Fruit fly (Drosophila melanogaster) whole organism, prepupa: ENCODE measurements around the gene NimB2.

Source experiments
- CG11902 ChIP-seq: fragments of 200-800 bp; sonication (Bioruptor generic); optimal IDR thresholded peaks from 3 replicates; lab custom pipeline; 2016; ENCODE audit warnings: missing biosample characterization, missing genetic modification characterization
- CG4318 ChIP-seq: fragments of 200-800 bp; sonication (Bioruptor generic); optimal IDR thresholded peaks from 3 replicates; lab custom pipeline; 2017; ENCODE audit warnings: missing biosample characterization, mild to moderate bottlenecking, missing genetic modification characterization
- CG8119 ChIP-seq: fragments of 200-800 bp; sonication (Bioruptor generic); IDR thresholded peaks from 3 replicates; pipeline ENCODE4 v1.3.6; 2022; ENCODE audit warnings: missing biosample characterization, missing genetic modification characterization
- CG8319 ChIP-seq: fragments of 200-800 bp; sonication (Bioruptor generic); optimal IDR thresholded peaks from 3 replicates; lab custom pipeline; 2016; ENCODE audit warnings: missing biosample characterization, missing genetic modification characterization
- Eip78C ChIP-seq: fragments of 200-800 bp; sonication (Bioruptor generic); peaks from one replicate; lab custom pipeline; 2016; ENCODE audit warnings: missing biosample characterization, missing genetic modification characterization
- Lpt ChIP-seq: fragments of 200-800 bp; sonication (Bioruptor generic); optimal IDR thresholded peaks from 3 replicates; lab custom pipeline; 2016; ENCODE audit warnings: missing biosample characterization, missing genetic modification characterization
- dac ChIP-seq: fragments of 200-800 bp; sonication (Bioruptor generic); optimal IDR thresholded peaks from 2 replicates; lab custom pipeline; 2017; ENCODE audit warnings: missing biosample characterization, mild to moderate bottlenecking, missing genetic modification characterization

- TF ChIP-seq CG8319 (GFP tag; lab: Kevin White, UChicago) (no peak), Lpt (no peak), dac (no peak), Eip78C (peak; percentile 72), CG8119 (no peak; the same call in 2 of the 3 replicates), CG4318 (GFP tag; lab: Kevin White, UChicago) (no peak), CG11902 (GFP tag; lab: Kevin White, UChicago) (no peak)
These were observed 44.9 kb upstream of the NimB2 start for dm6 chr2L:14011591-14012303.
